Fruit fly (Drosophila melanogaster) whole organism, embryonic: ENCODE results near the gene CG33490.

Experiments
- CG1024 ChIP-seq: fragments of 200-800 bp; sonication (Bioruptor generic); IDR thresholded peaks from 2 replicates; pipeline ENCODE4 v1.3.6; 2022; ENCODE audit warnings: missing biosample characterization, missing genetic modification characterization
- CG10565 ChIP-seq: fragments of 200-800 bp; sonication (Bioruptor generic); optimal IDR thresholded peaks from 3 replicates; lab custom pipeline; 2016; ENCODE audit warnings: missing biosample characterization, mild to moderate bottlenecking, missing genetic modification characterization
- CG10654 ChIP-seq: fragments of 200-800 bp; sonication (Bioruptor generic); optimal IDR thresholded peaks from 2 replicates; lab custom pipeline; 2016; ENCODE audit warnings: missing biosample characterization, missing genetic modification characterization
- CG11093 ChIP-seq: fragments of 200-800 bp; sonication (Bioruptor generic); IDR thresholded peaks from 3 replicates; pipeline ENCODE4 v1.3.6; 2022; ENCODE audit warnings: missing biosample characterization, missing genetic modification characterization
- CG11247 ChIP-seq: fragments of 200-800 bp; sonication (Bioruptor generic); IDR thresholded peaks from 2 replicates; pipeline ENCODE4 v1.3.6; 2022; ENCODE audit warnings: missing biosample characterization, missing genetic modification characterization
- CG13123 ChIP-seq: fragments of 200-800 bp; sonication (Bioruptor generic); optimal IDR thresholded peaks from 2 replicates; lab custom pipeline; 2016; ENCODE audit warnings: missing biosample characterization, missing genetic modification characterization
- CG13287 ChIP-seq: fragments of 200-800 bp; sonication (Bioruptor generic); IDR thresholded peaks from 2 replicates; pipeline ENCODE4 v1.3.6; 2022; ENCODE audit warnings: missing biosample characterization, missing genetic modification characterization; ENCODE audit not compliant: partially characterized antibody
- CG13624 ChIP-seq: fragments of 200-800 bp; sonication (Bioruptor generic); optimal IDR thresholded peaks from 2 replicates; lab custom pipeline; 2016; ENCODE audit warnings: missing biosample characterization, missing genetic modification characterization
- CG14965 ChIP-seq: fragments of 200-800 bp; sonication (Bioruptor generic); optimal IDR thresholded peaks from 2 replicates; lab custom pipeline; 2016; ENCODE audit warnings: missing biosample characterization, missing genetic modification characterization, borderline replicate concordance
- CG1603 ChIP-seq: fragments of 200-800 bp; sonication (Bioruptor generic); optimal IDR thresholded peaks from 2 replicates; lab custom pipeline; 2019; ENCODE audit warnings: missing biosample characterization, mild to moderate bottlenecking, missing genetic modification characterization, moderate library complexity
- CG17612 ChIP-seq: fragments of 200-800 bp; sonication (Bioruptor generic); IDR thresholded peaks from 2 replicates; pipeline ENCODE4 v1.3.6; 2022; ENCODE audit warnings: missing biosample characterization, missing genetic modification characterization
- CG18764 ChIP-seq: fragments of 200-800 bp; sonication (Bioruptor generic); optimal IDR thresholded peaks from 3 replicates; lab custom pipeline; 2016; ENCODE audit warnings: missing biosample characterization, missing genetic modification characterization
- CG2116 ChIP-seq: fragments of 200-800 bp; sonication (Bioruptor generic); optimal IDR thresholded peaks from 3 replicates; lab custom pipeline; 2018; ENCODE audit warnings: missing biosample characterization, mild to moderate bottlenecking, missing genetic modification characterization
- CG2199 ChIP-seq: fragments of 200-800 bp; sonication (Bioruptor generic); IDR thresholded peaks from 3 replicates; pipeline ENCODE4 v1.3.6; 2022; ENCODE audit warnings: missing biosample characterization, missing genetic modification characterization
- CG2712 ChIP-seq: fragments of 200-800 bp; optimal IDR thresholded peaks from 3 replicates; lab custom pipeline; 2019; ENCODE audit warnings: missing biosample characterization, mild to moderate bottlenecking, missing genetic modification characterization, moderate library complexity
- CG2889 ChIP-seq: fragments of 200-800 bp; sonication (Bioruptor generic); IDR thresholded peaks from 3 replicates; pipeline ENCODE4 v1.3.6; 2022; ENCODE audit warnings: missing biosample characterization, missing genetic modification characterization
- CG31441 ChIP-seq: fragments of 200-800 bp; sonication (Bioruptor generic); IDR thresholded peaks from 2 replicates; pipeline ENCODE4 v1.3.6; 2022; ENCODE audit warnings: missing biosample characterization, missing genetic modification characterization
- CG6791 ChIP-seq: fragments of 200-800 bp; sonication (Bioruptor generic); IDR thresholded peaks from 3 replicates; pipeline ENCODE4 v1.3.6; 2022; ENCODE audit warnings: missing biosample characterization, missing genetic modification characterization; ENCODE audit not compliant: partially characterized antibody
- Doc2 ChIP-seq: fragments of 200-800 bp; sonication (Bioruptor generic); IDR thresholded peaks from 2 replicates; pipeline ENCODE4 v1.3.6; 2022; ENCODE audit warnings: missing biosample characterization, missing genetic modification characterization
- Fer1 ChIP-seq: fragments of 200-800 bp; sonication (Bioruptor generic); optimal IDR thresholded peaks from 2 replicates; lab custom pipeline; 2017; ENCODE audit warnings: missing biosample characterization, mild to moderate bottlenecking, missing genetic modification characterization
- GATAe ChIP-seq: fragments of 200-800 bp; sonication (Bioruptor generic); conservative IDR thresholded peaks from 2 replicates; pipeline ENCODE4 v1.3.6; 2022; ENCODE audit warnings: missing biosample characterization, missing genetic modification characterization
- H15 ChIP-seq: fragments of 200-800 bp; sonication (Bioruptor generic); IDR thresholded peaks from 3 replicates; pipeline ENCODE4 v1.3.6; 2022; ENCODE audit warnings: missing biosample characterization, missing genetic modification characterization
- HLH54F ChIP-seq: fragments of 200-800 bp; sonication (Bioruptor generic); optimal IDR thresholded peaks from 3 replicates; lab custom pipeline; 2016; ENCODE audit warnings: missing biosample characterization, missing genetic modification characterization
- HmgZ ChIP-seq: fragments of 200-800 bp; sonication (Bioruptor generic); optimal IDR thresholded peaks from 2 replicates; lab custom pipeline; 2018; ENCODE audit warnings: missing biosample characterization, mild to moderate bottlenecking, missing genetic modification characterization
- Hr39 ChIP-seq: fragments of >200 bp; optimal IDR thresholded peaks from 2 replicates; lab custom pipeline; 2017
- Hsf ChIP-seq: fragments of 200-800 bp; sonication (Bioruptor generic); optimal IDR thresholded peaks from 3 replicates; lab custom pipeline; 2016; ENCODE audit warnings: missing biosample characterization, missing genetic modification characterization
- Lhr ChIP-seq: fragments of 200-800 bp; sonication (Bioruptor generic); optimal IDR thresholded peaks from 3 replicates; lab custom pipeline; 2017; ENCODE audit warnings: mild to moderate bottlenecking, missing biosample characterization, missing genetic modification reagents, missing genetic modification characterization
- Rfx ChIP-seq: fragments of 200-800 bp; sonication (Bioruptor generic); IDR thresholded peaks from 2 replicates; pipeline ENCODE4 v1.3.6; 2022; ENCODE audit warnings: missing biosample characterization, missing genetic modification characterization
- Rx ChIP-seq: fragments of 200-800 bp; sonication (Bioruptor generic); IDR thresholded peaks from 2 replicates; pipeline ENCODE4 v1.3.6; 2022; ENCODE audit warnings: missing biosample characterization, missing genetic modification characterization
- ara ChIP-seq: fragments of 200-800 bp; sonication (Bioruptor generic); IDR thresholded peaks from 2 replicates; pipeline ENCODE4 v1.3.6; 2022; ENCODE audit warnings: missing biosample characterization, missing genetic modification characterization
- btn ChIP-seq: fragments of 200-800 bp; sonication (Bioruptor generic); optimal IDR thresholded peaks from 2 replicates; lab custom pipeline; 2016; ENCODE audit warnings: missing biosample characterization, missing genetic modification characterization
- chm ChIP-seq: fragments of 200-800 bp; sonication (Bioruptor generic); IDR thresholded peaks from 2 replicates; pipeline ENCODE4 v1.3.6; 2022; ENCODE audit warnings: missing biosample characterization, missing genetic modification characterization
- croc ChIP-seq: fragments of 200-800 bp; sonication (Bioruptor generic); conservative IDR thresholded peaks from 3 replicates; pipeline ENCODE4 v1.3.6; 2022; ENCODE audit warnings: missing biosample characterization, missing genetic modification characterization
- da ChIP-seq: fragments of 200-800 bp; sonication (Bioruptor generic); optimal IDR thresholded peaks from 2 replicates; lab custom pipeline; 2016; ENCODE audit warnings: missing biosample characterization, missing genetic modification characterization
- fd102C ChIP-seq: fragments of 200-800 bp; sonication (Bioruptor generic); optimal IDR thresholded peaks from 2 replicates; lab custom pipeline; 2018; ENCODE audit warnings: missing biosample characterization, mild to moderate bottlenecking, missing genetic modification characterization, moderate library complexity
- gce ChIP-seq: fragments of 200-800 bp; sonication (Bioruptor generic); IDR thresholded peaks from 3 replicates; pipeline ENCODE4 v1.3.6; 2022; ENCODE audit warnings: missing biosample characterization, missing genetic modification characterization
- gcm ChIP-seq: fragments of 200-800 bp; sonication (Bioruptor generic); optimal IDR thresholded peaks from 2 replicates; lab custom pipeline; 2019; ENCODE audit warnings: missing biosample characterization, mild to moderate bottlenecking, missing genetic modification characterization, moderate library complexity
- gt ChIP-seq: fragments of 200-800 bp; sonication (Bioruptor generic); IDR thresholded peaks from 2 replicates; pipeline ENCODE4 v1.3.6; 2022; ENCODE audit warnings: missing biosample characterization, missing genetic modification characterization
- jigr1 ChIP-seq: fragments of 200-800 bp; sonication (Bioruptor generic); IDR thresholded peaks from 3 replicates; pipeline ENCODE4 v1.3.6; 2022; ENCODE audit warnings: missing biosample characterization, missing genetic modification characterization
- ken ChIP-seq: fragments of 200-800 bp; sonication (Bioruptor generic); IDR thresholded peaks from 3 replicates; pipeline ENCODE4 v1.3.6; 2022; ENCODE audit warnings: missing biosample characterization, missing genetic modification characterization
- kni ChIP-seq: fragments of 200-800 bp; sonication (Bioruptor generic); optimal IDR thresholded peaks from 3 replicates; lab custom pipeline; 2017; ENCODE audit warnings: mild to moderate bottlenecking, missing biosample characterization, missing genetic modification reagents, missing genetic modification characterization
- mld ChIP-seq: fragments of 200-800 bp; sonication (Bioruptor generic); IDR thresholded peaks from 3 replicates; pipeline ENCODE4 v1.3.6; 2022; ENCODE audit warnings: missing biosample characterization, missing genetic modification characterization; ENCODE audit not compliant: partially characterized antibody
- nau ChIP-seq: fragments of 200-800 bp; sonication (Bioruptor generic); optimal IDR thresholded peaks from 3 replicates; lab custom pipeline; 2017; ENCODE audit warnings: missing biosample characterization, mild to moderate bottlenecking, missing genetic modification characterization, missing genetic modification reagents
- nmo ChIP-seq: fragments of 200-800 bp; sonication (Bioruptor generic); optimal IDR thresholded peaks from 2 replicates; lab custom pipeline; 2018; ENCODE audit warnings: missing biosample characterization, mild to moderate bottlenecking, missing genetic modification characterization, moderate library complexity
- psq ChIP-seq: fragments of 200-800 bp; sonication (Bioruptor generic); optimal IDR thresholded peaks from 2 replicates; lab custom pipeline; 2017; ENCODE audit warnings: missing biosample characterization, missing genetic modification characterization
- pum ChIP-seq: fragments of 200-800 bp; sonication (Bioruptor generic); optimal IDR thresholded peaks from 2 replicates; lab custom pipeline; 2016; ENCODE audit warnings: missing biosample characterization, missing genetic modification characterization
- pzg ChIP-seq: fragments of 200-800 bp; sonication (Bioruptor generic); optimal IDR thresholded peaks from 3 replicates; lab custom pipeline; 2018; ENCODE audit warnings: missing biosample characterization, mild to moderate bottlenecking, missing genetic modification characterization, moderate library complexity
- sens ChIP-seq: fragments of 200-800 bp; sonication (Bioruptor generic); peaks from one replicate; lab custom pipeline; 2016; ENCODE audit warnings: missing biosample characterization, missing genetic modification characterization
- slp2 ChIP-seq: fragments of 200-800 bp; sonication (Bioruptor generic); optimal IDR thresholded peaks from 2 replicates; lab custom pipeline; 2016; ENCODE audit warnings: missing biosample characterization, missing genetic modification characterization
- stc ChIP-seq: fragments of 200-800 bp; sonication (Bioruptor generic); IDR thresholded peaks from 2 replicates; pipeline ENCODE4 v1.3.6; 2022; ENCODE audit warnings: missing biosample characterization, missing genetic modification characterization
- sug ChIP-seq: fragments of 200-800 bp; optimal IDR thresholded peaks from 2 replicates; lab custom pipeline; 2019; ENCODE audit warnings: missing biosample characterization, mild to moderate bottlenecking, missing genetic modification characterization, moderate library complexity
- wor ChIP-seq: fragments of 200-800 bp; sonication (Bioruptor generic); IDR thresholded peaks from 2 replicates; pipeline ENCODE4 v1.3.6; 2022; ENCODE audit warnings: missing biosample characterization, missing genetic modification characterization
- z ChIP-seq: fragments of 200-800 bp; sonication (Bioruptor generic); IDR thresholded peaks from 3 replicates; pipeline ENCODE4 v1.3.6; 2022; ENCODE audit warnings: missing biosample characterization, missing genetic modification characterization

The CG33490 gene

DNA sequence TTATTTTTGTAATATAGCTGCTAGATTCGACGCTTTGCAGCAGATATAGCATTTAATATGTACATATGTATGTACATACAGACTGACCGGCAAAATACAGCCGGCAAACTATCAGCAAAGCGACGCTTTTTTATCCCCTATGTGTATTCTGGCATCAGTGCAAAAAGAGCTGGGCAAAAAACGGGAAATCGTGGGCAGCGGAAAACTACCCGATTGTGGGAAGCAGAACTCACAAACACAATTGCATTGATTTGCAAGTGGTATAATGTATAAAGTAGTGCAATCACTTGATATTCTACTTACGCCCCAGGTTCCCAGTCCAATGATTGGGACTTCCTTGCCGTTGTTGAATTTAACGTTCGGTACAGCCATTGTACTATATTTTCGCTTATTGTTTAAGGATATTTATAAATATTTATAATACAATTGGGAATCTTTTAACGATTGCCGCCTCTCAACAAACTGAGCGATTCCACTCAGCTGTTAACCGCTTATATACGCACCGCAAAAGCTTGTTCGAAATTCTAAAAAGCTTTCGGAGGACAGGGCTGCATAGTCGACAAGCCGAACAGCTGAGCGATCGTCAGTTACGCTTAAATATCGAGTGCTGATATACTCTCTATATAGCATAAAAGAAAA lies 48.9 kb upstream of the CG33490 start (continued):
- no peak for TF ChIP-seq CG31441 (GFP tag; lab: Robert Waterston, UW)
- no peak for TF ChIP-seq wor (GFP tag; lab: Robert Waterston, UW)
- no peak for TF ChIP-seq chm (GFP tag; lab: Robert Waterston, UW)
- TF ChIP-seq mld = no peak
- no peak for TF ChIP-seq CG11247 (GFP tag; lab: Robert Waterston, UW)
- no peak for TF ChIP-seq GATAe (GFP tag; lab: Robert Waterston, UW)
- TF ChIP-seq HLH54F (GFP tag; lab: Kevin White, UChicago) = no peak
- peak; percentile 46 for TF ChIP-seq sens (GFP tag; lab: Kevin White, UChicago)
- no peak for TF ChIP-seq pum (GFP tag; lab: Kevin White, UChicago)
- no peak for TF ChIP-seq fd102C (GFP tag; lab: Kevin White, UChicago)
- TF ChIP-seq HmgZ (tag; lab: Kevin White, UChicago) = peak; percentile 20
- no peak for TF ChIP-seq slp2
- no peak for TF ChIP-seq CG2116
- TF ChIP-seq z (GFP tag; lab: Robert Waterston, UW) = no peak
- TF ChIP-seq nau (GFP tag; lab: Kevin White, UChicago) = no peak
- no peak for TF ChIP-seq CG11093 (GFP tag; lab: Robert Waterston, UW)
- TF ChIP-seq gce (GFP tag; lab: Robert Waterston, UW) = no peak
- no peak for TF ChIP-seq CG1024 (GFP tag; lab: Robert Waterston, UW)
- no peak for TF ChIP-seq Rx (GFP tag; lab: Robert Waterston, UW)
- peak; percentile 25 for TF ChIP-seq pzg (GFP tag; lab: Kevin White, UChicago)
- no peak for TF ChIP-seq Lhr
- TF ChIP-seq sug = no peak
- TF ChIP-seq nmo (GFP tag; lab: Kevin White, UChicago) = no peak
- no peak for TF ChIP-seq jigr1 (GFP tag; lab: Robert Waterston, UW)
- TF ChIP-seq H15 (GFP tag; lab: Robert Waterston, UW) = no peak
- TF ChIP-seq CG10565 = no peak
- peak; percentile 59 for TF ChIP-seq CG13287
- no peak for TF ChIP-seq gcm (GFP tag; lab: Kevin White, UChicago)
- TF ChIP-seq Doc2 = no peak
- no peak for TF ChIP-seq Rfx
- TF ChIP-seq CG14965 (GFP tag; lab: Kevin White, UChicago) = no peak
- TF ChIP-seq CG10654 (GFP tag; lab: Kevin White, UChicago) = no peak
- TF ChIP-seq CG6791 (GFP tag; lab: Robert Waterston, UW) = no peak
- TF ChIP-seq Fer1 (GFP tag; lab: Kevin White, UChicago) = peak; percentile 20
- no peak for TF ChIP-seq CG18764 (GFP tag; lab: Kevin White, UChicago)
- no peak for TF ChIP-seq croc (GFP tag; lab: Robert Waterston, UW)
- no peak for TF ChIP-seq Hr39 (lab: Kevin White, UChicago)
- no peak for TF ChIP-seq gt
- TF ChIP-seq CG2199 = peak; percentile 91
- TF ChIP-seq psq (GFP tag; lab: Kevin White, UChicago) = no peak
- no peak for TF ChIP-seq CG1603 (tag; lab: Kevin White, UChicago)
- no peak for TF ChIP-seq CG13624
- no peak for TF ChIP-seq da (GFP tag; lab: Kevin White, UChicago)
- TF ChIP-seq kni = no peak
- no peak for TF ChIP-seq ara (GFP tag; lab: Robert Waterston, UW)
- TF ChIP-seq ken (GFP tag; lab: Robert Waterston, UW) = no peak
- TF ChIP-seq CG13123 (GFP tag; lab: Kevin White, UChicago) = no peak
- no peak for TF ChIP-seq Hsf (GFP tag; lab: Kevin White, UChicago)
- TF ChIP-seq stc (GFP tag; lab: Robert Waterston, UW) = no peak
- TF ChIP-seq CG2712 = no peak
- TF ChIP-seq CG17612 = no peak
- no peak for TF ChIP-seq btn
- TF ChIP-seq CG2889 = no peak
